Worm (Caenorhabditis elegans) whole organism, midembryonic: Measurements from ENCODE around the gene C46G7.2.

Experiments used
- cog-1 ChIP-seq: sonication (generic microtip); optimal IDR thresholded peaks from 2 replicates; lab custom pipeline; 2016; ENCODE audit warnings: missing genetic modification characterization, missing compliant biosample characterization
- flt-1 ChIP-seq: fragments of 200-800 bp; sonication (Bioruptor generic); IDR thresholded peaks from 2 replicates; pipeline ENCODE4 v1.3.6; 2022; ENCODE audit warnings: missing genetic modification characterization, missing compliant biosample characterization
- med-1 ChIP-seq: sonication (generic microtip); optimal IDR thresholded peaks from 2 replicates; lab custom pipeline; 2017; ENCODE audit warnings: missing genetic modification characterization, mild to moderate bottlenecking, missing compliant biosample characterization, antibody characterized with exemption, missing genetic modification reagents; ENCODE audit not compliant: insufficient read depth
- tab-1 ChIP-seq: fragments of 200-800 bp; sonication (Bioruptor generic); IDR thresholded peaks from 2 replicates; pipeline ENCODE4 v1.3.6; 2022; ENCODE audit warnings: missing genetic modification characterization, missing compliant biosample characterization
- ztf-23 ChIP-seq: fragments of 200-800 bp; sonication (Bioruptor generic); IDR thresholded peaks from 2 replicates; pipeline ENCODE4 v1.3.6; 2022; ENCODE audit warnings: missing genetic modification reagents, missing genetic modification characterization, missing compliant biosample characterization
- ztf-29 ChIP-seq: fragments of 200-800 bp; sonication (Bioruptor generic); IDR thresholded peaks from 2 replicates; pipeline ENCODE4 v1.3.6; 2022; ENCODE audit warnings: missing genetic modification reagents, missing genetic modification characterization, missing compliant biosample characterization

ce11 chrIV:6010274-6010673 lies 4.7 kb upstream of the C46G7.2 start:
- TF ChIP-seq cog-1 (tag; lab: Kevin White, UChicago) (no peak), flt-1 (GFP tag; lab: Robert Waterston, UW) (no peak), ztf-23 (no peak), tab-1 (GFP tag; lab: Robert Waterston, UW) (no peak), med-1 (no peak), ztf-29 (no peak)
